Fruit fly (Drosophila melanogaster) Kc167 (cell line): ENCODE measurements around the gene CG17107.

Experiments used
- Sin3A ChIP-seq: fragments of >200 bp; optimal IDR thresholded peaks from 2 replicates; lab custom pipeline; 2018; ENCODE audit warnings: missing external identifiers
- h ChIP-seq: fragments of >200 bp; optimal IDR thresholded peaks from 3 replicates; lab custom pipeline; 2018; ENCODE audit warnings: missing external identifiers
- psq ChIP-seq: fragments of >200 bp; optimal IDR thresholded peaks from 2 replicates; lab custom pipeline; 2017; ENCODE audit warnings: missing external identifiers
- ttk ChIP-seq: sonication (Bioruptor generic); optimal IDR thresholded peaks from 2 replicates; lab custom pipeline; 2017; ENCODE audit warnings: missing external identifiers

dm6 chr2L:10694053-10694618 is 12.4 kb downstream of the CG17107 start, which contains the start of gene CG17108:
- TF ChIP-seq ttk (lab: Kevin White, UChicago) (no peak), psq (lab: Kevin White, UChicago) (no peak), Sin3A (lab: Kevin White, UChicago) (no peak), h (lab: Kevin White, UChicago) (no peak)
